Fruit fly (Drosophila melanogaster) whole organism, adult: ENCODE measurements around the gene stv.
A peak's percentile ranks its signal among the peaks of the same experiment; 100 is the strongest.

Source experiments
- CG12768 ChIP-seq: fragments of 200-800 bp; sonication (Bioruptor generic); optimal IDR thresholded peaks from 2 replicates; lab custom pipeline; 2017; ENCODE audit warnings: missing biosample characterization, missing genetic modification characterization, mild to moderate bottlenecking, moderate library complexity, missing genetic modification reagents
- CG7045 ChIP-seq: fragments of 200-800 bp; sonication (Bioruptor generic); optimal IDR thresholded peaks from 2 replicates; lab custom pipeline; 2017; ENCODE audit warnings: missing biosample characterization, mild to moderate bottlenecking, missing genetic modification characterization
- toe ChIP-seq: fragments of 200-800 bp; sonication (Bioruptor generic); optimal IDR thresholded peaks from 2 replicates; lab custom pipeline; 2016; ENCODE audit warnings: missing biosample characterization, missing genetic modification characterization

DNA sequence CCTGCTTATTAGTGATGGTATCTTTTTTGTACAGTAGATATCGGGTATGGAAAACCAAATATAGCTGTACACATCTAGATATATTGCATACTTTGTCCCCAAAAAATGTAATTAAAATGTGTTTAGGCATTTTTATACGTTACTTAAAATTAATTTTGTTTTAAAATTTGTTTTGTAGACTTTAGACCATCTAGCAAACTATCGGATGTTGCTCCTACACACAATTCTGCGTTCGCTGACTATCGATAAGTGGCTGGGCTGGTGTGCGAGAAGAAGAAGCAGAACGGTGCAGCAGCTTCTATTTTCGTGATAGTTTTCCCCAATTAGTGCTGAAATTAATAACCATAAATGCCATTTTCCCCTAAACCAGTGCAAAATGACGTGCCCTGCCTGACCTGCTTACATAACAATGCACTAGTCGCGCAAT lies 35.8 kb downstream of the stv start, which contains the start of the genes Vps36 and Liprin-beta:
- TF ChIP-seq toe (GFP tag; lab: Kevin White, UChicago) (peak; percentile 94), CG12768 (peak; percentile 78), CG7045 (peak; percentile 80)
